Worm (Caenorhabditis elegans): Measurements from ENCODE around the gene hpx-2.

ce11 chrV:13878226-13878625 lies 28.0 kb downstream of the hpx-2 start:
- TF ChIP-seq him-1 (tag; optimal IDR thresholded peaks at IDR 0.05): no peak
- TF ChIP-seq dao-5 (tag; optimal IDR thresholded peaks at IDR 0.05): no peak
- TF ChIP-seq W03F9.2 (tag; optimal IDR thresholded peaks at IDR 0.05): no peak
